Comparison of ENCODE assay signal across 4 fruit fly cellular contexts in genomic region chr2L:1387811-1388210, dm6.
TF ChIP-seq lines count a peak whose summit lies in the region.

No protein-coding gene starts in this region.

- TF ChIP-seq CTCF in whole organism, embryonic (GFP tag; optimal IDR thresholded peaks at IDR 0.05; lab: Kevin White, UChicago) = no peak

TF ChIP-seq in whole organism, embryonic, 481 proteins besides CTCF, POLR2A, EP300 and RAD21:
- 0 out of 3 replicates have a peak, but pooled peaks have one; percentile 9 for TF ChIP-seq CG17361 (GFP tag; IDR thresholded peaks at IDR 0.05; lab: Robert Waterston, UW)
- no peak for TF ChIP-seq HLH3B (GFP tag; IDR thresholded peaks at IDR 0.05; lab: Robert Waterston, UW)
- TF ChIP-seq nerfin-1 (tag; optimal IDR thresholded peaks at IDR 0.05; lab: Kevin White, UChicago) = peak; percentile 27
- 0 out of 2 replicates have a peak, but pooled peaks have one; percentile 29 for TF ChIP-seq Drgx (GFP tag; IDR thresholded peaks at IDR 0.05; lab: Robert Waterston, UW)
- TF ChIP-seq zf30C (GFP tag; optimal IDR thresholded peaks at IDR 0.05; lab: Kevin White, UChicago) = peak; percentile 33
- no peak for TF ChIP-seq unpg (GFP tag; optimal IDR thresholded peaks at IDR 0.05; lab: Kevin White, UChicago)
- TF ChIP-seq CG4617 (GFP tag; optimal IDR thresholded peaks at IDR 0.05; lab: Kevin White, UChicago; ENCODE audit: borderline replicate concordance) = no peak
- TF ChIP-seq CG14441 (GFP tag; IDR thresholded peaks at IDR 0.05; lab: Robert Waterston, UW) = no peak
- peak; percentile 53 for TF ChIP-seq Ets65A (GFP tag; lab: Kevin White, UChicago)
- no peak for TF ChIP-seq Fer2 (tag; optimal IDR thresholded peaks at IDR 0.05; lab: Kevin White, UChicago)
- peak in 1 of 2 experiments; percentile 27 for TF ChIP-seq bsh (GFP tag; optimal IDR thresholded peaks at IDR 0.05; lab: Kevin White, UChicago)
TF ChIP-seq in whole organism, embryonic: peak in this region for 6.

TF ChIP-seq in whole organism, prepupa, 60 proteins besides CTCF, POLR2A, EP300 and RAD21 (continues in another document):
- peak; percentile 57 for TF ChIP-seq CG32006 (GFP tag; optimal IDR thresholded peaks at IDR 0.05; lab: Kevin White, UChicago)
- TF ChIP-seq Sox15 (GFP tag; optimal IDR thresholded peaks at IDR 0.05; lab: Kevin White, UChicago) = peak; percentile 12
- no peak for TF ChIP-seq CG8319 (GFP tag; optimal IDR thresholded peaks at IDR 0.05; lab: Kevin White, UChicago)
- no peak for TF ChIP-seq vri (GFP tag; optimal IDR thresholded peaks at IDR 0.05; lab: Kevin White, UChicago)
- no peak for TF ChIP-seq CG8632 (GFP tag; optimal IDR thresholded peaks at IDR 0.05; lab: Kevin White, UChicago)
- peak; percentile 46 for TF ChIP-seq CG3032 (tag; optimal IDR thresholded peaks at IDR 0.05; lab: Kevin White, UChicago)
- TF ChIP-seq svp (GFP tag; lab: Kevin White, UChicago) = peak; percentile 53
- TF ChIP-seq Ets21C (GFP tag; optimal IDR thresholded peaks at IDR 0.05; lab: Kevin White, UChicago) = no peak
- TF ChIP-seq CG10631 (GFP tag; optimal IDR thresholded peaks at IDR 0.05; lab: Kevin White, UChicago) = peak; percentile 68
- no peak for TF ChIP-seq CG7368 (GFP tag; optimal IDR thresholded peaks at IDR 0.05; lab: Kevin White, UChicago)
- TF ChIP-seq fd85E (GFP tag; optimal IDR thresholded peaks at IDR 0.05; lab: Kevin White, UChicago) = no peak
- TF ChIP-seq CG10669 (GFP tag; optimal IDR thresholded peaks at IDR 0.05; lab: Kevin White, UChicago) = peak; percentile 57
- TF ChIP-seq Hr38 (GFP tag; optimal IDR thresholded peaks at IDR 0.05; lab: Kevin White, UChicago) = no peak
- peak; percentile 22; the same call in 1 of the 2 replicates for TF ChIP-seq Gug (GFP tag; IDR thresholded peaks at IDR 0.05; lab: Robert Waterston, UW)
- TF ChIP-seq esn (GFP tag; optimal IDR thresholded peaks at IDR 0.05; lab: Kevin White, UChicago) = peak; percentile 25
- no peak for TF ChIP-seq topi (GFP tag; optimal IDR thresholded peaks at IDR 0.05; lab: Kevin White, UChicago)
- TF ChIP-seq Eip75B (GFP tag; optimal IDR thresholded peaks at IDR 0.05; lab: Kevin White, UChicago) = peak; percentile 40
- no peak for TF ChIP-seq CG31627 (GFP tag; optimal IDR thresholded peaks at IDR 0.05; lab: Kevin White, UChicago)
- TF ChIP-seq Sox14 (GFP tag; optimal IDR thresholded peaks at IDR 0.05; lab: Kevin White, UChicago) = peak; percentile 37
- TF ChIP-seq fd59A (GFP tag; optimal IDR thresholded peaks at IDR 0.05; lab: Kevin White, UChicago) = no peak
- TF ChIP-seq net (GFP tag; optimal IDR thresholded peaks at IDR 0.05; lab: Kevin White, UChicago) = peak; percentile 21
- peak; percentile 61 for TF ChIP-seq achi (GFP tag; optimal IDR thresholded peaks at IDR 0.05; lab: Kevin White, UChicago)
- TF ChIP-seq CG6854 (GFP tag; optimal IDR thresholded peaks at IDR 0.05; lab: Kevin White, UChicago) = no peak
- no peak for TF ChIP-seq CG11902 (GFP tag; optimal IDR thresholded peaks at IDR 0.05; lab: Kevin White, UChicago)
- peak; percentile 41 for TF ChIP-seq spab (GFP tag; optimal IDR thresholded peaks at IDR 0.05; lab: Kevin White, UChicago)
- no peak for TF ChIP-seq Blimp-1 (GFP tag; optimal IDR thresholded peaks at IDR 0.05; lab: Kevin White, UChicago)
- peak; percentile 34 for TF ChIP-seq CG6276 (GFP tag; optimal IDR thresholded peaks at IDR 0.05; lab: Kevin White, UChicago)

TF ChIP-seq in whole organism, pupa, 21 proteins besides CTCF, POLR2A, EP300 and RAD21:
- TF ChIP-seq CG12605 (GFP tag; IDR thresholded peaks at IDR 0.05; lab: Robert Waterston, UW) (0 out of 2 replicates have a peak, but pooled peaks have one; percentile 27), EcR (GFP tag; optimal IDR thresholded peaks at IDR 0.05; lab: Kevin White, UChicago) (no peak), CG14655 (GFP tag; optimal IDR thresholded peaks at IDR 0.05; lab: Kevin White, UChicago) (peak; percentile 72), CG17806 (tag; optimal IDR thresholded peaks at IDR 0.05; lab: Kevin White, UChicago) (peak; percentile 46), Ets98B (GFP tag; IDR thresholded peaks at IDR 0.05; lab: Robert Waterston, UW) (0 out of 2 replicates have a peak, but pooled peaks have one; percentile 17), gl (tag; optimal IDR thresholded peaks at IDR 0.05; lab: Kevin White, UChicago) (peak; percentile 16), CG8159 (tag; optimal IDR thresholded peaks at IDR 0.05; lab: Kevin White, UChicago) (peak; percentile 56), CG10348 (GFP tag; IDR thresholded peaks at IDR 0.05; lab: Robert Waterston, UW) (no peak), CG34367 (tag; optimal IDR thresholded peaks at IDR 0.05; lab: Kevin White, UChicago) (peak; percentile 41), Pif1A (GFP tag; optimal IDR thresholded peaks at IDR 0.05; lab: Kevin White, UChicago) (peak; percentile 63), CG15710 (tag; optimal IDR thresholded peaks at IDR 0.05; lab: Kevin White, UChicago) (peak; percentile 56), CG32121 (GFP tag; IDR thresholded peaks at IDR 0.05; lab: Robert Waterston, UW) (0 out of 2 replicates have a peak, but pooled peaks have one; percentile 17), CG8301 (tag; optimal IDR thresholded peaks at IDR 0.05; lab: Kevin White, UChicago) (peak; percentile 63), D1 (tag; optimal IDR thresholded peaks at IDR 0.05; lab: Kevin White, UChicago) (no peak), Snoo (tag; optimal IDR thresholded peaks at IDR 0.05; lab: Kevin White, UChicago) (no peak), fd96Ca (GFP tag; IDR thresholded peaks at IDR 0.05; lab: Robert Waterston, UW) (peak; percentile 57; the same call in 1 of the 3 replicates), rn (GFP tag; IDR thresholded peaks at IDR 0.05; lab: Robert Waterston, UW) (no peak), Pif1B (GFP tag; optimal IDR thresholded peaks at IDR 0.05; lab: Kevin White, UChicago) (peak; percentile 47), CG9948 (tag; optimal IDR thresholded peaks at IDR 0.05; lab: Kevin White, UChicago) (peak; percentile 55), CG13204 (GFP tag; optimal IDR thresholded peaks at IDR 0.05; lab: Kevin White, UChicago) (no peak), CG4496 (GFP tag; IDR thresholded peaks at IDR 0.05; lab: Robert Waterston, UW) (0 out of 3 replicates have a peak, but pooled peaks have one; percentile 28)

TF ChIP-seq in whole organism, wandering third instar larva, 38 proteins besides CTCF, POLR2A, EP300 and RAD21:
- no peak for TF ChIP-seq OdsH (GFP tag; optimal IDR thresholded peaks at IDR 0.05; lab: Kevin White, UChicago)
- TF ChIP-seq h (GFP tag; optimal IDR thresholded peaks at IDR 0.05; lab: Kevin White, UChicago) = peak; percentile 14
- peak; percentile 1 for TF ChIP-seq ey (GFP tag; optimal IDR thresholded peaks at IDR 0.05; lab: Kevin White, UChicago)
- TF ChIP-seq foxo (GFP tag; optimal IDR thresholded peaks at IDR 0.05; lab: Kevin White, UChicago) = peak in 1 of 2 experiments; percentile 12

Comparison
In these comparisons a context has a peak if more than half of its experiments do, and no peak if none do; other contexts are left out.
1. Of the 7 proteins assayed by ChIP-seq in both whole organism, embryonic and whole organism, prepupa: peak only in whole organism, embryonic: none; only in whole organism, prepupa: Gug, Hr39, Lpt and Sox102F; in both: none; in neither: 3.